Fruit fly (Drosophila melanogaster) whole organism, embryonic: ENCODE results near the gene Tsp66A.

ENCODE experiments used
- CG11560 ChIP-seq: fragments of 200-800 bp; sonication (Bioruptor generic); IDR thresholded peaks from 3 replicates; pipeline ENCODE4 v1.3.6; 2022; ENCODE audit warnings: missing biosample characterization, missing genetic modification characterization
- CG34376 ChIP-seq: fragments of 200-800 bp; sonication (Bioruptor generic); optimal IDR thresholded peaks from 2 replicates; lab custom pipeline; 2018; ENCODE audit warnings: missing biosample characterization, mild to moderate bottlenecking, missing genetic modification characterization
- CG5180 ChIP-seq: fragments of 200-800 bp; sonication (Bioruptor generic); optimal IDR thresholded peaks from 3 replicates; lab custom pipeline; 2017; ENCODE audit warnings: missing biosample characterization, missing genetic modification characterization, mild to moderate bottlenecking, moderate library complexity, missing genetic modification reagents
- CG6175 ChIP-seq: fragments of 200-800 bp; sonication (Bioruptor generic); IDR thresholded peaks from 3 replicates; pipeline ENCODE4 v1.3.6; 2022; ENCODE audit warnings: missing biosample characterization, missing genetic modification characterization
- Xbp1 ChIP-seq: fragments of 200-800 bp; sonication (Bioruptor generic); optimal IDR thresholded peaks from 3 replicates; lab custom pipeline; 2016; ENCODE audit warnings: missing biosample characterization, mild to moderate bottlenecking, missing genetic modification characterization
- btn ChIP-seq: fragments of 200-800 bp; sonication (Bioruptor generic); optimal IDR thresholded peaks from 2 replicates; lab custom pipeline; 2016; ENCODE audit warnings: missing biosample characterization, missing genetic modification characterization
- dysf ChIP-seq: fragments of 200-800 bp; sonication (Bioruptor generic); IDR thresholded peaks from 3 replicates; pipeline ENCODE4 v1.3.6; 2022; ENCODE audit warnings: missing biosample characterization, missing genetic modification characterization
- kay ChIP-seq: fragments of 200-800 bp; sonication (Bioruptor generic); optimal IDR thresholded peaks from 2 replicates; lab custom pipeline; 2016; ENCODE audit warnings: missing biosample characterization, missing genetic modification characterization
- lola ChIP-seq, 3 experiments: fragments of >200 bp in 2 of 3; fragments of 200-800 bp in 1 of 3; sonication (Bioruptor generic) in 1 of 3; optimal IDR thresholded peaks; 2 replicates each; lab custom pipeline; 2017 to 2019; ENCODE audit warnings: missing biosample characterization in 3 of 3, missing genetic modification characterization in 3 of 3, mild to moderate bottlenecking in 1 of 3, moderate library complexity in 1 of 3
- nerfin-1 ChIP-seq: fragments of 200-800 bp; sonication (Bioruptor generic); optimal IDR thresholded peaks from 3 replicates; lab custom pipeline; 2019; ENCODE audit warnings: missing biosample characterization, mild to moderate bottlenecking, missing genetic modification characterization, moderate library complexity
- onecut ChIP-seq: fragments of 200-800 bp; sonication (Bioruptor generic); IDR thresholded peaks from 2 replicates; pipeline ENCODE4 v1.3.6; 2022; ENCODE audit warnings: missing biosample characterization, missing genetic modification characterization
- tgo ChIP-seq: fragments of 200-800 bp; sonication (Bioruptor generic); IDR thresholded peaks from 3 replicates; pipeline ENCODE4 v1.3.6; 2022; ENCODE audit warnings: missing biosample characterization, missing genetic modification characterization
- wek ChIP-seq: fragments of 200-800 bp; sonication (Bioruptor generic); optimal IDR thresholded peaks from 3 replicates; lab custom pipeline; 2018; ENCODE audit warnings: missing biosample characterization, mild to moderate bottlenecking, missing genetic modification characterization, moderate library complexity

DNA sequence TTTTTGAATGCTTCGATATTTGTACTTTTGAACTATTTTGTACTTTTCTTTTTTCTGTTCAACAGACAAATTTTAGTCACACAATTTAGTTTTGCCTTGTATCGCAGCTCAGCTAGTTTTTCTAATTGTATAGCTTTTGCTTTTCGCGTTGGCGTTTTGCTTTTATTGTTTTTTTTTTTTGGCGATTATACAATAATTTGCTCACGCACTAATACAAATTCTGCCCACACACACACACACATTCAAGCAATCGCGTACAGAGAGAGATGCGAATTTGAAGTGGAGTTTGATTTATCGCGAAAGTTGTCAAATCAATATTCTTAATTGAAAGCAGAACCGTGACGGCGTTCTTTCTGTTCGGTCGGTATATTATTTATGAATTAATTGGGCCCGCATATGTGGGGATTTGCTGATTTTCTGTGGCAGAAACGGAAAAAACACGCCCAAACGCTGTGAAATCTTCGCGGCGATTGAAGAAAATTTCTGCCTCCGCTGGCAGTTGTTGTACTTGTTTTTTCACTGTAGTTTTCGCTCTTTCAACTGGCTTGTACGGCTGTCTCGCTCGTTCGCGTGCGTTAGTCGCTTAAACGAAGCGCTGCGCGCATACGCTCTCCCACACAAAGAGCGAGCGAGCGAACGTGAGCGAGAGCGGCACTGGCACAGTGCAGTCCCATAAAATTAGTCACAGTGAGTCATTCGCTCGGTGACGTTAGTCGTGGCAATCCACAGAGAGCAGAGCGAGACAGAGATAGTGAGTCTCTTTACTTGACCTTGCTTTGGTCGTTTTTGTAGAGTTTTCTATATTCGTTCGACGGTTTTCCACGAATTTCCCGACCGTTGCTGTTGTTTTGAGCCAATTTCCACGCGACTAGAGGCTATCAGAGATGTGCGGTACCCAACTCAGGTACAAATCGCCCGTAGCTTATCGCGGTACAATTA is 30.3 kb upstream of the Tsp66A start, which contains the start of gene Rac2:
- TF ChIP-seq CG34376 (GFP tag; lab: Kevin White, UChicago) (peak; percentile 7), nerfin-1 (tag; lab: Kevin White, UChicago) (no peak), Xbp1 (GFP tag; lab: Kevin White, UChicago) (peak; percentile 6), kay (GFP tag; lab: Kevin White, UChicago) (peak; percentile 100), CG11560 (no peak), CG6175 (GFP tag; lab: Robert Waterston, UW) (no peak), dysf (peak; percentile 40; the same call in 1 of the 3 replicates), wek (GFP tag; lab: Kevin White, UChicago) (no peak), lola (GFP tag; optimal IDR thresholded peaks at IDR 0.05; lab: Kevin White, UChicago) (no peak), onecut (GFP tag; lab: Robert Waterston, UW) (no peak), tgo (GFP tag; lab: Robert Waterston, UW) (no peak), CG5180 (GFP tag; lab: Kevin White, UChicago) (no peak), btn (no peak)
